Fruit fly (Drosophila melanogaster): ENCODE data around the gene Antp.

Antp gene

DNA sequence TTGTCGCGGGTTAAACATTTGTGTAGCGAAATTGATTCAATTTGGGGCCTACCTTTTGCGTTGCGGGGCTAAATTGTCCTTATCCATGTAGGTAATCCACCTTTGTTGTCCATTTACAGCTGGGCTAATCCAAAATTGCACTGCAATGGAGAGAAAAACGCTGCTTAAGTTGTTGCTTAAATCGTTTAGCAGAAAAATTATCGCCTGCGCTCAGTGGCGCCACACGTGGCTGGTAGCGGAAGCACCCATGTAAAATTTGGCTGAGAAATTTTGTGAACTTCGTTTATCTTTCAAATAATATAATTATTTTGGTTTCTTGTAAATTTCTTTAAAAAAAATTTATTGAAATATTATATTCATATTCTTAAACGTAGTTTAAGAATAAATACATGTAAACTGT is 28.5 kb downstream of the Antp start:
- TF ChIP-seq ttk (optimal IDR thresholded peaks at IDR 0.05) (no peak), Myc (optimal IDR thresholded peaks at IDR 0.05) (no peak), Sin3A (optimal IDR thresholded peaks at IDR 0.05) (no peak), h (optimal IDR thresholded peaks at IDR 0.05) (no peak), insv (optimal IDR thresholded peaks at IDR 0.05) (no peak), psq (optimal IDR thresholded peaks at IDR 0.05) (no peak)

DNA sequence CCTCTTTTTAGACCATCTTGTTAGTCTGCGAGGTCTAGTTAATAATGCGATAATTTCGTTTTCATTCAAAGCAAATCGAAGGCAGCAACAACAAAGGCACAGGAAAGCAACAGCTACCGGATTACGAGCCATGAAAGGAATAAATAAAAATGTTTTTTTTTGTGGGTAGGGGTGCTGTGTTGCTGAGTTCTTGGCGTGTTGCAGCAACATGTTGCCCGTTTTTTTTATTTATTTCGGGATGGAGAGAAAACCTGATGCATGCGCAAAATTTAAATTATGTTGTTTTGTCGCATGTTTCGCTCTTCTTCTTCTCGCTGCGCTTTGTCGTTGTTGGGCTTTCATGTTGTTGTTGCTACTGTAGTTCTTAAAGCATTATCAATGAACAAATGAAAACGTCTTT is 29.1 kb downstream of the Antp start:
- no peak for TF ChIP-seq ttk (optimal IDR thresholded peaks at IDR 0.05)
- no peak for TF ChIP-seq psq (optimal IDR thresholded peaks at IDR 0.05)
- TF ChIP-seq Sin3A (optimal IDR thresholded peaks at IDR 0.05) = no peak
- no peak for TF ChIP-seq insv (optimal IDR thresholded peaks at IDR 0.05)
- TF ChIP-seq h (optimal IDR thresholded peaks at IDR 0.05) = no peak

DNA sequence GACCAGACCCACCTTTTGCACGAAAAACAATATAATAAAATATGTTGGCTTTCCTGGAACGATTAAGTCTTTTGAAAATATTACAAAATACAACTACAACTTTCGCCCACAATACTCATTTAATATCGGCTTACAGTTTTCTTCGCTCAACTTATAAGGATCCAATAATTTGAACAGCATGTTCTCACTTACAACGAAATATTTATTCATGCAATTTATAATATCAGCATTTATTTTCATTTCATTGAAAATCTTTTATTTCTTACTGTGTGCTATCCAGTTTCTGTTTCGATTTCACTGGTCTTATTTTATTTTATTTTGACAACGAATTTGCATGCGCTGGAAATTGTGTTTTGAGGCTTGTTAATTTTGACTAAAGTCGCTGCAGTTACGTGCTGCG is 30.6 kb downstream of the Antp start:
- no peak for TF ChIP-seq Myc (optimal IDR thresholded peaks at IDR 0.05)
- no peak for TF ChIP-seq insv (optimal IDR thresholded peaks at IDR 0.05)
- no peak for TF ChIP-seq Sin3A (optimal IDR thresholded peaks at IDR 0.05)
- no peak for TF ChIP-seq psq (optimal IDR thresholded peaks at IDR 0.05)
- TF ChIP-seq ttk (optimal IDR thresholded peaks at IDR 0.05) = no peak
- TF ChIP-seq h (optimal IDR thresholded peaks at IDR 0.05) = no peak

DNA sequence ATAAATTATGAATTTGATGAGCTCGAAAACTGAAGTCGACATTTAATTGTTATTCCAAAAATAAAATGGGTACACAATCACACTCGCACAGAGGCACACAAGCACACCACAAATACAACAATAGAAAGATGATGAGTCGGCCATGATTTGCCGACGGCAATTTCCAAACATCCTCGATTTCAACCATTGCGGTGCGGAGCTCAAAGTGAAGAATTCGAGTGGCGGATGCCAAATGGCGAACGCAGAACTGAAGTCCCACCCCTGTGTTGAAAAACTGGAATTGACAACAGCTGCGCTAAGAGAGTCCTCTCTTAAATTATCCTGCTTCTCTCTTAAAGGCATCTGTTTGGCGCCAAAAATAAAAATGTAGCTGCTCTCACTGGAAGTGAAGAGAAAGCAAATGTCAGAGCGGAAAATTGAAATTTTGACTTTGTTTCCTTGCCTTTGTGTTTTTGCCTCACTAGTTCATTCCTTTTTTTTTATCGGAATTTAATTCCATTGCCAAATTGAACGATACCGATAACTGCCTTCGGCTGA is 32.4 kb downstream of the Antp start:
- TF ChIP-seq Myc (optimal IDR thresholded peaks at IDR 0.05) (no peak), h (optimal IDR thresholded peaks at IDR 0.05) (no peak), psq (optimal IDR thresholded peaks at IDR 0.05) (no peak), insv (optimal IDR thresholded peaks at IDR 0.05) (no peak), ttk (optimal IDR thresholded peaks at IDR 0.05) (no peak)

DNA sequence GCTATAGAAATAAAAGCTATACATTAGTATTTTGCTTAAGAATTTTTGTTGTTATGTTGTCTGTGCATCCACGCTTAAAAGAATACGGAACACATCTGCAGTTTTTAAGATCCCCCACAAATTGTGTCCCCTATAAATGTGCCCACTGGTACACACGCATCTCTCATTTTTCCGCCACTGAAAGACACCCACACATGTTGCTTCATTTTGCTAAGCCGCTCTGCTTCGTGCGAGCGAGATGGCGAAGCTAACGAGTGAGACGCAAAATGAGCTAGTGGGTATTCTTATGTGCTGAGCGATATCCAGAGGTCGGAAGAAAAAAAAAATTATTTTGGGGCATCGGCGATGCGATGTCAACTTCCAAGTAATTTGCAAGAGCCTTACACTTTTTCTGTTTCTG is 35.9 kb downstream of the Antp start:
- TF ChIP-seq ttk (optimal IDR thresholded peaks at IDR 0.05) (no peak), Myc (optimal IDR thresholded peaks at IDR 0.05) (no peak), Sin3A (optimal IDR thresholded peaks at IDR 0.05) (no peak), insv (optimal IDR thresholded peaks at IDR 0.05) (no peak), psq (optimal IDR thresholded peaks at IDR 0.05) (no peak), h (optimal IDR thresholded peaks at IDR 0.05) (no peak)

DNA sequence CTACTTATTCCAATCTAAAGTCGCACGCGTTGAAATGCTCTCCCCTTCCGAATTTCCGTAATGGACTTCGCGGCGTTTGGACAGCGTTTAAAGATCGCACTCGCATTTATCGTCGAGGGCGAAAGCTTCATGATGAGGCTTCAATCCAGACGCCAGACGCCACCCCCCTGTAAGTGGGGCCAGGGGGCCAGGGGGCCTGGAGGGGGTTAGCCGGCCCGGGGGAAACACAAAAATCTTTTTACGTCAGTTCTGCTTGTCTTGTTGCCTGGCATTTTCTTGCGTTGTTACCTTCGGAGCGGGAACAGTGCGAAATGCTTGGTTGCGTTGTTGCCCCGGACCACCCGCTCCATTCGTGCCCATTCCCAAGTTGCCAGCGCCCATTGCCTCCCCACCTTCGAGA is 38.3 kb downstream of the Antp start:
- no peak for TF ChIP-seq Myc (optimal IDR thresholded peaks at IDR 0.05)
- TF ChIP-seq insv (optimal IDR thresholded peaks at IDR 0.05) = no peak
- TF ChIP-seq ttk (optimal IDR thresholded peaks at IDR 0.05) = no peak
- no peak for TF ChIP-seq psq (optimal IDR thresholded peaks at IDR 0.05)
- TF ChIP-seq Sin3A (optimal IDR thresholded peaks at IDR 0.05) = no peak

DNA sequence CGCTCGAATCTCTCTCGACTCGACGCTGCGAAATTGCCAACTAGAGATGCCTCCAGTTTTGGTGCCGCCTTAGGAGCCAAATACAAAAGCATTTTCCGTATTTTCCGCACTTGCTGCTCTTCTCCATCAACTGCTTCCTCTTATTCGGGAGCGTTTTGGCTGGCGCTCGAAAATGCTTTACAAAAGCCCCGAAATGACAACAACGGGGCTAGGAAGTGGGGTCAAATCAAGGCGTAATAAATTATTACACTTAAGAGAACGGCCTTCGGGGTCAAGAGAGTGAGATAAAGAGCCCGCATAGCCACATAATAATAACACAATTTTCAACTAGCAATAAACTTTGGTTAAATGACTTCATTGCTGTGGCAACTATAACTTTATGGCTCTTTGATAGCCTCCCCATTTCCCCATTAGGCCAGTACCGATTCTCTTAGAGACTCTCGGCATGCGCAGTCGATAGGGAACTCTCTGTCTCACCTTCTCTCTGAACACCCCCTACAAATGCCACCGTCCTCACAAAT is 40.6 kb downstream of the Antp start, which contains the start of gene CG46458:
CG46458 (minus strand) TSS at position 51 of the 521 bp plus-strand sequence.
- no peak for TF ChIP-seq psq (optimal IDR thresholded peaks at IDR 0.05)
- no peak for TF ChIP-seq Sin3A (optimal IDR thresholded peaks at IDR 0.05)
- no peak for TF ChIP-seq insv (optimal IDR thresholded peaks at IDR 0.05)
- TF ChIP-seq ttk (optimal IDR thresholded peaks at IDR 0.05) = no peak
- TF ChIP-seq h (optimal IDR thresholded peaks at IDR 0.05) = no peak
- TF ChIP-seq Myc (optimal IDR thresholded peaks at IDR 0.05) = no peak

DNA sequence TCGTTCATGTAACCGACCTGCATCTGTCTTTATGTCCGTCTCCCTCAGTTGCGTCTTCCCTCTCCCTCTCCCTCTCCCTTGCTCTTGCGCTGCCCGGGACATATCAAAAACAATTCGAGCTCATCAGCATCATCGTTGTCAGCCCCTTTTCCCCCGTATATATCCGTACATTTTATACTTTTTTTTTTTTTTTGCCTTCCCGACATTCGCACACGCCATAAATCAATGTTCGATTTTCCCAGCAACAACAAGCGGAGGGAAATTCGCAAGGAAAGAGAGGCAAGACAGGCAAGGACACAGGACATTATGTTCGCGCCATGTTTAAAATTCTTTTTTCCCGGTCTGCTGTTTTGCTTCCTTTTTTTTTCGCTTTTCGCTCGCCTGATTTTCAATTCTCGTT is 42.3 kb downstream of the Antp start:
- TF ChIP-seq insv (optimal IDR thresholded peaks at IDR 0.05) = no peak
- no peak for TF ChIP-seq psq (optimal IDR thresholded peaks at IDR 0.05)
- no peak for TF ChIP-seq h (optimal IDR thresholded peaks at IDR 0.05)
- no peak for TF ChIP-seq Myc (optimal IDR thresholded peaks at IDR 0.05)
- no peak for TF ChIP-seq ttk (optimal IDR thresholded peaks at IDR 0.05)
- TF ChIP-seq Sin3A (optimal IDR thresholded peaks at IDR 0.05) = no peak

DNA sequence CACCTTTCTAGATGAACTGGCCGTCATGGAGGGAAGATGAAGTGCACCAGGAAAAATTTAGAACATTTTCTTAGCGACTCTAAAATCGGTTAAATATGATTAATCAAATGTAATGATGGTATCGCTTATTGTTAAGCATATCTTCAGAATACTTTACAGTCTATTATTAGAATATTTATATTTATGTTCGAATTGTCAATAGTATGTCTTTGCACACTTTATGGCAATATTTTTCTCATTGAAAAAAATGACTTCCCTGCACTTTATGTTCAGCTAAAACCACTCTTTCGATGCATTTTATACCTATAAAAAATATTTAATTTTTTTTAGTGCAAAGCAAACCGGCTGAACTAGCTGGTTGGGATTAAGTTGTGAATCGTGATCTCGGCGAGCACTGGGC is 44.5 kb downstream of the Antp start:
- TF ChIP-seq psq (optimal IDR thresholded peaks at IDR 0.05) = no peak
- no peak for TF ChIP-seq Sin3A (optimal IDR thresholded peaks at IDR 0.05)
- TF ChIP-seq insv (optimal IDR thresholded peaks at IDR 0.05) = no peak
- no peak for TF ChIP-seq h (optimal IDR thresholded peaks at IDR 0.05)
- no peak for TF ChIP-seq ttk (optimal IDR thresholded peaks at IDR 0.05)
- TF ChIP-seq Myc (optimal IDR thresholded peaks at IDR 0.05) = no peak

DNA sequence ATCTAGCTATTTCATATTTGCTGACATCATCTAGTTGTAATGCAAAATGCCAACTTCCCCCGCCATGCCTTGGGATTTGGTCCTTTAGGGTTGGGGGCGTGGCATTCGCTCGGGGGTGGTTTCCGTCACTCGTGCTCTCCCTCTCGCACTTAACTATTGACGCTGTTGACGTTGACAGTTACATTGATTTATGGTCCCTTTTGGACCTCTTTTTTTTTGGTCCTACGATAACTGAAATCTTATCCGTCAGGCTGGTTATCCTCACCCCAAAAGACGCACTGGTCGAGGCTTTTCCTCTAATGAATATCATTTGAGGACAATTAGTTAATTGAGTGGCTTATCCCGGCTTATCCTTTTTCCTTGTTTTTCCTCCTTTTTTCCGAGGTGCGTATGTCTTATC is 45.9 kb downstream of the Antp start:
- TF ChIP-seq insv (optimal IDR thresholded peaks at IDR 0.05) (no peak), ttk (optimal IDR thresholded peaks at IDR 0.05) (no peak), Sin3A (optimal IDR thresholded peaks at IDR 0.05) (no peak), psq (optimal IDR thresholded peaks at IDR 0.05) (no peak), Myc (optimal IDR thresholded peaks at IDR 0.05) (no peak), h (optimal IDR thresholded peaks at IDR 0.05) (no peak)

DNA sequence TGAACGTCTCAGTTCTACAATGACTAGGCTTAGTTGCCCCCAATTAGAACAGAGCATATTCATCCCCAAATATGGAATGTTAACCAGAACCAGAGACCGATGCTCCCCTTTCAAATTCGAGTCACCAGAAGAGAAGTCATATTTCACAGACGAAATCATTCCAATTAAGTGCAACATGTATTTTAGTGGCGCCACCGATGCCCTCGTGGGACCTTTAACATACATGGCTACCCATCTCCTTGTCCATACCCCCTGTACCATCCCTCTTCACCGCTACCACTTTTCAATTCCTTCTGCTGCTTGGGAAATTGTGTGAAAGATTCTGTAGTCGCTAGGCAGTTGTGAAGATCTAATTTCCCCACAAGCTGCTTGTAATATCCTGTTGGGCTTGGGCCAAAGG is 46.3 kb downstream of the Antp start:
- TF ChIP-seq insv (optimal IDR thresholded peaks at IDR 0.05) (no peak), Myc (optimal IDR thresholded peaks at IDR 0.05) (no peak), Sin3A (optimal IDR thresholded peaks at IDR 0.05) (no peak), psq (optimal IDR thresholded peaks at IDR 0.05) (no peak), ttk (optimal IDR thresholded peaks at IDR 0.05) (no peak), h (optimal IDR thresholded peaks at IDR 0.05) (no peak)

DNA sequence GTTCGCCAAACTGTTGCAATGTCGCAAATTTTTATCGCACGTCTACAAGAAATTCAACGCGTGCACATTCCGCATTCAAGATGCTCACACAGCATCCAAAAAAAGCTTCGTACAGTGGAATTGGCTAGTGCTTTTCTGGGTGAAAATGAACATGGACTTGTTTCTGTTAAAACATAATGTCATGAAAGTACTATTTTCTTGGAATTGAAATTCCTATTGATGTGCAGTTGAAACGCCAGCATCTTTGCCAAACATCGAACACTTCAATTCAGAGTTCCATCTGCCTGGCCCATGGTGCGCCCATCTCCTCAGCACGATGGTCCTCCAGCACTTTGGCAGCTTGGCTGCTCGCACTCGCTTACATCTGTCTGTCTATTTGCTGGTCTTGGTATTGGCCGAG is 47.9 kb downstream of the Antp start:
- TF ChIP-seq ttk (optimal IDR thresholded peaks at IDR 0.05) (no peak), h (optimal IDR thresholded peaks at IDR 0.05) (no peak), Sin3A (optimal IDR thresholded peaks at IDR 0.05) (no peak), Myc (optimal IDR thresholded peaks at IDR 0.05) (no peak), insv (optimal IDR thresholded peaks at IDR 0.05) (no peak), psq (optimal IDR thresholded peaks at IDR 0.05) (no peak)

DNA sequence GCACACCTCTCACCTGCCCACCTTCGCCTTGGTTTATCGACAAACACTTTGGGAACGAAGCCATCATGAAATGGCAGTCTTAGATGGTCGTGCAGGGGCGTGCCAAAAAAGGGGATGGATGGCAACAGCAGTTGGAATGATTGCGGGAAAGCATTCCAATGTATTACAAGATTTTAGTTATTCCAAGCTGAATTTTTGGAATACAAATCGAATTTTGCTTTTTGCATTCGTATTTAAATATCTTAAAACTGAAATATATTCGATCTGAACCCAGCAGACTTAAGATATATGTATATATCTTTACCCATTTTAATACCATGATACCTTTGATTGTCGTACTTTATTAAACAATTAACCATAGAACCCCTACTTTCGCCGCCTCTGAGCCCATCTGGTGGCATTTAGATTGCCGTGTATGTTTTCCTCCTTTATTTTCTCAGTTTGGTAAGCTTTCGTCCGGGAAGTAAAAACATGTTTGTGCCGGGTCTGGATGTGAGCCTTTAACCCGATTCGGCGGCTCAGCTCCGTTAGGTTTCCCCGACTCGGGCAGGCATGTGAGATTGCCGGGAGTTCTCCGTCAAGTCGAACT is 48.8 kb downstream of the Antp start:
- no peak for TF ChIP-seq psq (optimal IDR thresholded peaks at IDR 0.05)
- no peak for TF ChIP-seq insv (optimal IDR thresholded peaks at IDR 0.05)
- TF ChIP-seq ttk (optimal IDR thresholded peaks at IDR 0.05) = no peak
- TF ChIP-seq Sin3A (optimal IDR thresholded peaks at IDR 0.05) = no peak
- TF ChIP-seq h (optimal IDR thresholded peaks at IDR 0.05) = no peak
- TF ChIP-seq Myc (optimal IDR thresholded peaks at IDR 0.05) = no peak

Measured in Kc167 (cell line).